Worm (Caenorhabditis elegans) whole organism, L3 larva: Measurements from ENCODE around the gene srh-140.

Experiments used
- ZK546.5 ChIP-seq: sonication (generic microtip); optimal IDR thresholded peaks from 2 replicates; lab custom pipeline; 2017; ENCODE audit warnings: missing biosample characterization, missing genetic modification characterization
- aly-2 ChIP-seq: fragments of 150-350 bp; optimal IDR thresholded peaks from 2 replicates; lab custom pipeline; 2014; ENCODE audit warnings: missing biosample characterization, missing genetic modification characterization
- ama-1 ChIP-seq: fragments of 150-350 bp; optimal IDR thresholded peaks from 2 replicates; lab custom pipeline; 2018
- ceh-28 ChIP-seq: fragments of 150-350 bp; optimal IDR thresholded peaks from 2 replicates; lab custom pipeline; 2014; ENCODE audit warnings: missing biosample characterization, missing genetic modification reagents, missing genetic modification characterization
- ceh-82 ChIP-seq: fragments of 150-350 bp; optimal IDR thresholded peaks from 2 replicates; lab custom pipeline; 2014; ENCODE audit warnings: missing biosample characterization, missing genetic modification characterization
- ceh-9 ChIP-seq: sonication (generic microtip); optimal IDR thresholded peaks from 2 replicates; lab custom pipeline; 2018; ENCODE audit warnings: missing biosample characterization, missing genetic modification characterization
- daf-12 ChIP-seq: fragments of 150-350 bp; optimal IDR thresholded peaks from 2 replicates; lab custom pipeline; 2014; ENCODE audit warnings: missing biosample characterization, missing genetic modification reagents, missing genetic modification characterization
- egl-27 ChIP-seq: sonication (generic microtip); optimal IDR thresholded peaks from 4 replicates; lab custom pipeline; 2017; ENCODE audit warnings: missing biosample characterization, missing genetic modification reagents, missing genetic modification characterization
- egl-5 ChIP-seq: fragments of 150-350 bp; optimal IDR thresholded peaks from 2 replicates; lab custom pipeline; 2017; ENCODE audit warnings: missing biosample characterization, missing genetic modification reagents, missing genetic modification characterization, inconsistent platforms
- elt-1 ChIP-seq: fragments of 150-350 bp; optimal IDR thresholded peaks from 2 replicates; lab custom pipeline; 2014; ENCODE audit warnings: missing biosample characterization, missing genetic modification characterization
- elt-2 ChIP-seq: sonication (generic microtip); optimal IDR thresholded peaks from 2 replicates; lab custom pipeline; 2016; ENCODE audit warnings: missing genetic modification reagents, mild to moderate bottlenecking, missing genetic modification characterization, missing compliant biosample characterization
- elt-3 ChIP-seq, 3 experiments: fragments of 150-350 bp in 1 of 3; sonication (generic microtip) in 2 of 3; optimal IDR thresholded peaks; 2 replicates in 2 of 3; 4 replicates in 1 of 3; lab custom pipeline; 2014 to 2017; ENCODE audit warnings: missing biosample characterization in 3 of 3, missing genetic modification characterization in 3 of 3
- fkh-2 ChIP-seq: fragments of 150-350 bp; optimal IDR thresholded peaks from 2 replicates; lab custom pipeline; 2014; ENCODE audit warnings: missing biosample characterization, missing genetic modification reagents, missing genetic modification characterization
- fos-1 ChIP-seq: fragments of 150-350 bp; optimal IDR thresholded peaks from 2 replicates; lab custom pipeline; 2014; ENCODE audit warnings: missing biosample characterization, missing genetic modification characterization
- hmg-11 ChIP-seq: sonication (generic microtip); optimal IDR thresholded peaks from 2 replicates; lab custom pipeline; 2016; ENCODE audit warnings: missing genetic modification characterization, missing compliant biosample characterization
- jun-1 ChIP-seq: fragments of 150-350 bp; optimal IDR thresholded peaks from 2 replicates; lab custom pipeline; 2014; ENCODE audit warnings: missing biosample characterization, missing genetic modification reagents, missing genetic modification characterization
- lin-39 ChIP-seq: fragments of 150-350 bp; optimal IDR thresholded peaks from 2 replicates; lab custom pipeline; 2018; ENCODE audit warnings: missing biosample characterization, missing genetic modification reagents, missing genetic modification characterization
- mdl-1 ChIP-seq: fragments of 150-350 bp; optimal IDR thresholded peaks from 2 replicates; lab custom pipeline; 2014; ENCODE audit warnings: missing biosample characterization, missing genetic modification characterization
- mml-1 ChIP-seq: fragments of 150-350 bp; sonication (generic microtip); optimal IDR thresholded peaks from 3 replicates; lab custom pipeline; 2014; ENCODE audit warnings: missing biosample characterization, missing genetic modification characterization
- nfya-1 ChIP-seq: sonication (generic microtip); optimal IDR thresholded peaks from 2 replicates; lab custom pipeline; 2017; ENCODE audit warnings: missing genetic modification characterization, mild to moderate bottlenecking, missing compliant biosample characterization, antibody characterized with exemption, moderate library complexity; ENCODE audit not compliant: insufficient read depth
- nhr-11 ChIP-seq: fragments of 150-350 bp; optimal IDR thresholded peaks from 2 replicates; lab custom pipeline; 2014; ENCODE audit warnings: missing biosample characterization, missing genetic modification characterization
- nhr-25 ChIP-seq: sonication (generic microtip); optimal IDR thresholded peaks from 2 replicates; lab custom pipeline; 2017; ENCODE audit warnings: missing biosample characterization, missing genetic modification characterization
- nhr-43 ChIP-seq: sonication (generic microtip); optimal IDR thresholded peaks from 2 replicates; lab custom pipeline; 2016; ENCODE audit warnings: mild to moderate bottlenecking, missing genetic modification characterization, missing compliant biosample characterization; ENCODE audit not compliant: poor library complexity, severe bottlenecking
- nhr-67 ChIP-seq: fragments of 150-350 bp; optimal IDR thresholded peaks from 2 replicates; lab custom pipeline; 2014; ENCODE audit warnings: missing biosample characterization, missing genetic modification characterization
- nhr-76 ChIP-seq: fragments of 150-350 bp; sonication (generic microtip); optimal IDR thresholded peaks from 5 replicates; lab custom pipeline; 2014; ENCODE audit warnings: missing biosample characterization, missing genetic modification characterization
- pha-4 ChIP-seq: fragments of 150-350 bp; optimal IDR thresholded peaks from 2 replicates; lab custom pipeline; 2014; ENCODE audit warnings: missing biosample characterization, missing genetic modification reagents, missing genetic modification characterization
- pqm-1 ChIP-seq: fragments of 150-350 bp; optimal IDR thresholded peaks from 2 replicates; lab custom pipeline; 2017; ENCODE audit warnings: missing biosample characterization, missing genetic modification characterization, inconsistent platforms
- sea-2 ChIP-seq: fragments of 150-350 bp; sonication (generic microtip); optimal IDR thresholded peaks from 4 replicates; lab custom pipeline; 2014; ENCODE audit warnings: missing biosample characterization, missing genetic modification reagents, missing genetic modification characterization
- skn-1 ChIP-seq: fragments of 150-350 bp; optimal IDR thresholded peaks from 2 replicates; lab custom pipeline; 2014; ENCODE audit warnings: missing biosample characterization, missing genetic modification characterization
- snpc-4 ChIP-seq: fragments of 150-350 bp; optimal IDR thresholded peaks from 2 replicates; lab custom pipeline; 2014; ENCODE audit warnings: missing biosample characterization, missing genetic modification characterization
- tbx-2 ChIP-seq: sonication (generic microtip); optimal IDR thresholded peaks from 2 replicates; lab custom pipeline; 2016; ENCODE audit warnings: mild to moderate bottlenecking, missing genetic modification characterization, missing compliant biosample characterization
- unc-39 ChIP-seq: sonication (generic microtip); optimal IDR thresholded peaks from 4 replicates; lab custom pipeline; 2017; ENCODE audit warnings: missing biosample characterization, missing genetic modification characterization
- unc-62 ChIP-seq: fragments of 150-350 bp; sonication (generic microtip); optimal IDR thresholded peaks from 4 replicates; lab custom pipeline; 2014; ENCODE audit warnings: missing biosample characterization, missing genetic modification reagents, missing genetic modification characterization
- ztf-4 ChIP-seq: fragments of 150-350 bp; optimal IDR thresholded peaks from 2 replicates; lab custom pipeline; 2014; ENCODE audit warnings: missing biosample characterization, missing genetic modification characterization

srh-140 gene

DNA sequence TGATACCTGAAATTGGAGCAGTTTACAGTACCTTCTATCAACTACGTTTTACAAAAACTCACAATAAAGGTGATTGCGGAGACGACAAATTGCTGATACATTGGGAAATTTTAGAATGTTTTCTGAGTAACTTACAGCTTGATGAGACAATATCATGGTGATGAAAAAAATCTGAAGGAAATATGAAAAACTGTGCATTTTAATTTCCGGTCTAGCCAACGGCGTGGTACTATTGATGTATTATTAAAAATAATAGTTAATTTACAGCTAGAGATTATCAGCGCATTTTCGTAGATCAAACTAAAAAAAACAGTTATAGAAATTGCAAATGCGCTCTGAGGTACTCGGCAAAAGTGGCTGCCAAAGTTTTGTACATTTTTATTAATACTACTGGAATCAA lies 23.9 kb upstream of the srh-140 start, which contains the start of gene srx-29:
TSS of gene srx-29 (minus strand) at position 101 of the 400 bp plus-strand sequence.
- TF ChIP-seq egl-27 (tag; lab: Kevin White, UChicago) (no peak), nhr-11 (no peak), ZK546.5 (no peak), elt-3 (tag; optimal IDR thresholded peaks at IDR 0.05; lab: Kevin White, UChicago) (no peak), nhr-43 (tag; lab: Kevin White, UChicago) (no peak), pha-4 (no peak), jun-1 (no peak), mdl-1 (tag; lab: Kevin White, UChicago) (no peak), ceh-9 (no peak), elt-1 (no peak), fkh-2 (no peak), unc-62 (GFP tag; lab: Kevin White, UChicago) (no peak), elt-2 (tag; lab: Kevin White, UChicago) (no peak), snpc-4 (tag; lab: Kevin White, UChicago) (no peak), nfya-1 (tag; lab: Kevin White, UChicago) (no peak), ztf-4 (tag; lab: Kevin White, UChicago) (no peak), tbx-2 (tag; lab: Kevin White, UChicago) (no peak), lin-39 (no peak), skn-1 (tag; lab: Kevin White, UChicago) (no peak), egl-5 (tag; lab: Kevin White, UChicago) (no peak)

DNA sequence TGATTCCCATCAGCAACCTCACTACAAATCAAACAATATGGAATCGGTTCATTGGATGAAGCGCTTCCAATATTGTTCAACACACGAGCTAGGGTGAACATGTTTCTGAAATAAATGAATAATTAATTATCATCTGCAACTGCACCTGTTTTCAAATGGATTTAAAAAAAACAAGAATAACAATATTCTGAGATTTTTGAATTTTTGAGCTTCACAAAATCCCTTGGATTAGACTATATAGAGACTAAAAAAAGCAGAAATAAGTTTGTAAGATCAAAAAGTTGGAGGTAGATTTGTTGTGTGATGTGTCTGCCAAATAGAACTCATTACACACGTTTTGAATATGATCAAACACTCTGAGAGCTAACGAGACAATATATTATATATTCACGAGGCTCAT lies 22.2 kb upstream of the srh-140 start, which contains the start of gene nhr-199:
TSS of gene nhr-199 (minus strand) at position 101 of the 400 bp plus-strand sequence.
- TF ChIP-seq mml-1 (tag; lab: Kevin White, UChicago) (no peak), aly-2 (tag; lab: Kevin White, UChicago) (no peak), unc-62 (GFP tag; lab: Kevin White, UChicago) (no peak), fos-1 (no peak), elt-3 (tag; optimal IDR thresholded peaks at IDR 0.05; lab: Kevin White, UChicago) (no peak), nhr-67 (tag; lab: Kevin White, UChicago) (no peak), hmg-11 (tag; lab: Kevin White, UChicago) (no peak), ceh-82 (no peak)

DNA sequence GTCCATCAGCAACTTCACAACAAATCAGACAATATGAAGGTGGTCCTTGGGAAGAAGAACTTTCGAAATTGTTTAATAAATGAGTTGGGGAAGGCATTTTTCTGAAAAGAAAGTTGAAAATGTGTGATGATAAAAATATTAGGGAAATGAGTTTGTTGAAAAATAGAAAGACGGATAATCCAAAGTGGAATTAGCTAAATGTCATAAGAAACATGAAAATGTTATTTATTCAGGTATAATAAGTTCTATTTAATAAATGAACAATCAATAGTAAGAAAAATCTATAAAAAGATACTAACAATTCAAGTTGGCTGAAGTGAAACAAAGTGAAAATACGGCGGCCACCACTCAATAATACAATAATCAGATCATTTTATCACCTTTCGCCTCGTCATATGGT lies 19.7 kb upstream of the srh-140 start, which contains the start of gene nhr-53:
TSS of gene nhr-53 (minus strand) at position 101 of the 400 bp plus-strand sequence.
- TF ChIP-seq nhr-11 (no peak), ceh-28 (tag; lab: Kevin White, UChicago) (no peak)

DNA sequence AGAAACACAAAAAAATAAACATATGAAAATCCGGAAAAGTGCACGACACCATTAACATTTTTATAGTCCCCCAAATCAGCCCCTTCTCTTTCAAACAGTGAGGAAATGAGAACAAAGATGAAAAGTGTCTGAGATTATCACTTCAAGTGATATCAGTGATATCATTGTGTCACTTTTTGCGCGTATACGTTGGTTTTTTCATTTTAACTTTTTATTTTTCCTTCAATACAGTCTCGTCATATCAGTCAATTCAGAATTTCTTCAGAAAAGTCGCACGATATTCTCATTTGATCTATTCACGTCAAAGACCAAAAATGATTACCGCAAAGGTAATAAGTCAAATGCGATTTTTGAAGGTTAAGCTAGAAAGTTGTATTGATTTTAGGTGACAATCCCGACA lies 17.2 kb upstream of the srh-140 start, which contains the start of gene twk-34:
TSS of gene twk-34 (plus strand) at position 216 of the 400 bp plus-strand sequence.
- TF ChIP-seq ZK546.5 (no peak), elt-1 (no peak), elt-3 (tag; optimal IDR thresholded peaks at IDR 0.05; lab: Kevin White, UChicago) (peak in 1 of 3 experiments; percentile 52), mdl-1 (tag; lab: Kevin White, UChicago) (no peak)

- TF ChIP-seq unc-39 (tag; lab: Kevin White, UChicago), result no peak
- peak in 2 of 3 experiments; percentile 17 to 74 for TF ChIP-seq elt-3 (tag; optimal IDR thresholded peaks at IDR 0.05; lab: Kevin White, UChicago)
- no peak for TF ChIP-seq daf-12 (tag; lab: Kevin White, UChicago)
- peak; percentile 24 for TF ChIP-seq nhr-25 (tag; lab: Kevin White, UChicago)
- no peak for TF ChIP-seq snpc-4 (tag; lab: Kevin White, UChicago)
- TF ChIP-seq sea-2, result no peak
Measured at ce11 chrV:15707982-15708381, 14.0 kb upstream of the srh-140 start.

DNA sequence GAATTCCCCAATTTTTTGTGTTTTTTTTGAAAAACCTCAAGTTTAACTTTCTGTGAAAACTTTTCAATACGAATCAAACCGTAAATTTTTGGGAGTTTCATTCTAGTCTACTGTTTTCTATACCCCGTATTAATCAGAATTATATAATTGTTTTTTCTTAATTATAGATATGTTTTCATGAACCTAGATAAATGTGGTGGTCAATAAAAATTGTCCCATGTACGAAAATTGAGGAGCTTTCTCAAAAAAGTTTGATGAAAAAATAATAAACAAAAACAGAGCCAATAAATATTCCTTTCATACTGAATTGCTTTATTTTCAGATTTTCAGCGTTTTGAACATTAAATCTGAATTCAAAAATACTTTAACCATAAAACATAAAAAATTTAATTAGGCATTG lies 11.6 kb upstream of the srh-140 start, which contains the start of gene Y6E2A.1:
TSS of gene Y6E2A.1 (minus strand) at position 101 of the 400 bp plus-strand sequence.
- no peak for TF ChIP-seq ama-1 (lab: Kevin White, UChicago)
- TF ChIP-seq ceh-9, result no peak
- no peak for TF ChIP-seq ztf-4 (tag; lab: Kevin White, UChicago)
- no peak for TF ChIP-seq lin-39
- TF ChIP-seq jun-1, result no peak
- TF ChIP-seq nhr-25 (tag; lab: Kevin White, UChicago), result no peak
- no peak for TF ChIP-seq nfya-1 (tag; lab: Kevin White, UChicago)
- TF ChIP-seq daf-12 (tag; lab: Kevin White, UChicago), result no peak
- TF ChIP-seq pqm-1 (tag; lab: Kevin White, UChicago), result no peak
- TF ChIP-seq nhr-76 (tag; lab: Kevin White, UChicago), result no peak
